Worm (Caenorhabditis elegans): ENCODE results near the gene nit-1.

DNA sequence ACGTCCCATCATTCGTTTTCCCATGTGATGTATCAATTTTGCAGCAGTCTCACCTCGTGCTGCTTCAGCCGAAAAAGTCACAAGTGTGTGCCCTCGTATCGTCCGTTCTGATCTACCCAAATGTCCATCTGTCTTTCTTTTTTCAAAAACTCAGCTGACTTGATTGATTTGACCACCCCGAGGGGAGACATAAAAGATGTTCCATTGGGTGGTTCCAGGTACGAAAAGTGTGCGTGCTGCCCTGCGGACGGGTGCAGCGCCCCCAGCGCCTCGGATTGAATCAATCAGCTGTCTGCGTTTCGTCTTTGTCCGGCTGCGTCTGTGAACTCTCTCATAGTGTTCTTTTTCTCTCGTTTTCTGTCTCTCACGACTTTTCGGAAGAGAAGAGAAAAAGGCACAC lies 31.2 kb downstream of the nit-1 start:
- no peak for TF ChIP-seq ztf-11 (tag; optimal IDR thresholded peaks at IDR 0.05)
- no peak for TF ChIP-seq mab-5 (tag; optimal IDR thresholded peaks at IDR 0.05)
- no peak for TF ChIP-seq nhr-76 (tag; optimal IDR thresholded peaks at IDR 0.05)
- no peak for TF ChIP-seq nhr-237 (tag; optimal IDR thresholded peaks at IDR 0.05)
- no peak for TF ChIP-seq pha-4 (tag; optimal IDR thresholded peaks at IDR 0.05)
- peak; percentile 27 for TF ChIP-seq unc-62 (GFP tag; optimal IDR thresholded peaks at IDR 0.05)
- no peak for TF ChIP-seq blmp-1 (tag; optimal IDR thresholded peaks at IDR 0.05)
- TF ChIP-seq lin-32 (GFP tag; optimal IDR thresholded peaks at IDR 0.05): no peak
- TF ChIP-seq lsy-2 (tag; optimal IDR thresholded peaks at IDR 0.05): no peak
- TF ChIP-seq nhr-12 (tag; optimal IDR thresholded peaks at IDR 0.05): no peak
- TF ChIP-seq unc-39 (tag; optimal IDR thresholded peaks at IDR 0.05): no peak
